Fruit fly (Drosophila melanogaster): ENCODE measurements around the gene eca.

eca gene

DNA sequence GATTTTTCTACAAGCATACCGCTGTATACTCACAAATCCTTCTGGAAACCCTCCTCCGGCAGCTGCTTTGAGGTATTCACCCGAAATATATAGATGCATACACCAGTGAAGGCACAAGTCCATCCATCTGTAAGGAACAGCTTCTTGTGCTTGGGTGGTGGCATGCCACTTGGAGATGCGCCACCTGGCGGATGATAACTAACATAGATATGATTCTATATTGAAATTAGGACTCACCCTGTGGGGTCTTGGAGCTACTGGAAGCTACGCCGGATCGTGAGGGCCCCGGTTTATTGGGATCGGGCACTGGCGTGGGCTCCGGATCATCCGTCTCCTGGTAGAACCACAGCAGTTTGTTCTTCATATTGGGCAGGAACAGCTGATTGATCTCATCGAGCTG is 12.1 kb downstream of the eca start:
- TF ChIP-seq CG16779 (tag; optimal IDR thresholded peaks at IDR 0.05) = no peak
- no peak for TF ChIP-seq Smox (GFP tag; optimal IDR thresholded peaks at IDR 0.05)
- no peak for TF ChIP-seq achi (GFP tag; optimal IDR thresholded peaks at IDR 0.05)
- no peak for TF ChIP-seq Eip75B (GFP tag; optimal IDR thresholded peaks at IDR 0.05)
- no peak for TF ChIP-seq net (GFP tag; optimal IDR thresholded peaks at IDR 0.05)
- no peak for TF ChIP-seq Blimp-1 (GFP tag; optimal IDR thresholded peaks at IDR 0.05)
- TF ChIP-seq CG9139 (GFP tag; optimal IDR thresholded peaks at IDR 0.05) = no peak
- TF ChIP-seq spab (GFP tag; optimal IDR thresholded peaks at IDR 0.05) = no peak
- no peak for TF ChIP-seq Ets21C (GFP tag; optimal IDR thresholded peaks at IDR 0.05)
- no peak for TF ChIP-seq Gug (GFP tag; IDR thresholded peaks at IDR 0.05)
- no peak for TF ChIP-seq CG31627 (GFP tag; optimal IDR thresholded peaks at IDR 0.05)
- TF ChIP-seq CG10669 (GFP tag; optimal IDR thresholded peaks at IDR 0.05) = no peak
- no peak for TF ChIP-seq pdm3 (GFP tag; optimal IDR thresholded peaks at IDR 0.05)

DNA sequence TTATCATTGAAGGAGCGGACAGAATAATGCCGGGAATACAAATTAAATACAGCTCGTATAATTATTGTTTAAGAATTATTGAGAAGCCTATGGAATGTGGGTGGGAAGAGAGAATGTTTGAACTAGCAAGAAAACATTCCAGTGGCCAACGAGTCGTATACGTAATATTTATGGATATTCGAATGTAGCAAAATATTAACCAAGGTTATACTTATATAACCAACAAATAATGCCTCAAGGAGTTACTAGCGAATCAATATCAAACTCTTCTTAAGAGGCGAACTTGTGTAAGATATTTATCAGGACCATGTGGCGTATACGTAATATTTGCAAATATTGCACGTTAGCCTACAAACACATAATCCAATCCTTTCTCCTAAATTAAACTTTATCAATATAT is 19.9 kb downstream of the eca start:
- TF ChIP-seq Ets21C (GFP tag; optimal IDR thresholded peaks at IDR 0.05) (no peak), CG34406 (GFP tag; optimal IDR thresholded peaks at IDR 0.05) (no peak), Sox102F (GFP tag; optimal IDR thresholded peaks at IDR 0.05) (no peak)

DNA sequence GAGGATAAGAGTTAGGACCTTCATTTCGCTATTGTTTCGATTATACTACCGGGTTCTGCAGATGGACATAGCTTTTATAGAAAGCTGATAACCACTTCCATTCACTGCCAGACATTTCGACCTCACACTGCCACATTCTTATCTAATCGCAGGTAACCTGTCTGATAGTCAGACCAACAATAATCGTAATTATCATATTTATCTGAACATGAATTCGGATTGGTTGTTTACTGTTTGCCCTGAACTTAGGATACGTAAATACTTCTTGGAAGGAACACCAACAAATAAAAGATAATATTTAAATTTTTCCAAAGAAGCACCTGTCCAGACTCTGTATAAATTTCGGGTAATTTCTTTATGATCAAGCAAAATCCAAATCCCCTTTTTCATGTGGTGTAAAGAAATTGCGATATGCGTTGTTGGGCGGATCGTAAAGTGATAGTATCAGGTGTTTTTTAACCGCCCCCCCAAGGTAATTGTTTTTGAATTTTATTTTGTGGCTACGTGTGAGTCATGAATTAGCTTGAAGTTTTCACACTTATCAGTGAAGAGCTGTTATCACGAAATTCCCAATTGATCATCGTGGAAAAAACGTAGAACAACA is 39.1 kb downstream of the eca start, which contains the start of gene Fst:
Fst (minus strand) TSS at position 51 of the 604 bp plus-strand sequence.
- TF ChIP-seq svp (GFP tag) (peak; percentile 1), pdm3 (GFP tag; optimal IDR thresholded peaks at IDR 0.05) (no peak), vri (GFP tag; optimal IDR thresholded peaks at IDR 0.05) (peak; percentile 40), fkh (GFP tag; optimal IDR thresholded peaks at IDR 0.05) (peak; percentile 38), CG10631 (GFP tag; optimal IDR thresholded peaks at IDR 0.05) (no peak)

DNA sequence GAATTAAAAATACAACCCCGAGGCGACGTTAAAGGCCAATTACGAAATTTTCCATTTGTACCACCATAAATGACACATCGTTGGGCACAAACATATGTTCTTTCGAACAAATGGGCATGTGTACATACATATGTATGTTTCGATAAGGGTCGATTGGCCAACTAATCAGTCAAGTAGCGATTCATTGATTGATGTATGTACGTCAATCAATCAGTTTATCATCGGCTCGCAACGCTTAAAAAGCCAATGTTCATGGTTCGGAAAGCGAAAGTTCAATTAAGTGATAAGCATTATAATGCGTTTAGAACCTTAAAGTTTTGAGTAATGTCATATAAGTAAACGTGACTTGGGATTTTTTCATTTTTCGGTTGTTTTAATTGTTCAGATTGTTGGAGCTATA is 40.7 kb downstream of the eca start:
- TF ChIP-seq CG3919 (GFP tag; optimal IDR thresholded peaks at IDR 0.05) = no peak
- TF ChIP-seq Blimp-1 (GFP tag; optimal IDR thresholded peaks at IDR 0.05) = no peak
- no peak for TF ChIP-seq dsx (GFP tag; optimal IDR thresholded peaks at IDR 0.05; ENCODE audit: poor library complexity, severe bottlenecking)
- no peak for TF ChIP-seq CG7368 (GFP tag; optimal IDR thresholded peaks at IDR 0.05)
- no peak for TF ChIP-seq OdsH (GFP tag; optimal IDR thresholded peaks at IDR 0.05)
- TF ChIP-seq Sox14 (GFP tag; optimal IDR thresholded peaks at IDR 0.05) = no peak
- no peak for TF ChIP-seq CG9139 (GFP tag; optimal IDR thresholded peaks at IDR 0.05)
- TF ChIP-seq Ets96B (tag; optimal IDR thresholded peaks at IDR 0.05) = no peak
- no peak for TF ChIP-seq dac (GFP tag; optimal IDR thresholded peaks at IDR 0.05)
- TF ChIP-seq CG1621 (tag; optimal IDR thresholded peaks at IDR 0.05) = no peak
- no peak for TF ChIP-seq salr (GFP tag; optimal IDR thresholded peaks at IDR 0.05)
- TF ChIP-seq CG11762 (GFP tag; optimal IDR thresholded peaks at IDR 0.05; ENCODE audit: insufficient read depth) = no peak

DNA sequence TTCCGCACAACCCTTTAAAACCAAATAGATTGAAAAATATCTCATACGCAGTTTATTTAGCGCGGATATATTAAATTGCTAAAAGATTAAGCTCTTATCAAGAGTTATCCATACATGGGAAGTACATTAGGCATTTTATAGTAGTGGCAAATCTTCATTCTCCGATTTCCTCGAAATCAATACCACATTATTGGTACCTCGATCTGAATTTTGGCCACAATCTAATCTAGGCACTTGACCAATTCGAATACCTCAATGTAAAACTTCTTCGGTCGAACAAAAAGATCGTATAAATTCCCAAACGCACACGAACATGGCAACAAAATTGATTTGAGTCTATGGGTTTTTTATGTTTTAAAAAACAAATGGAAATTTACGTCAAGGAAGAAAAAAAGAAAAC is 41.3 kb downstream of the eca start:
- TF ChIP-seq CG3032 (tag; optimal IDR thresholded peaks at IDR 0.05) = no peak
- no peak for TF ChIP-seq CG3919 (GFP tag; optimal IDR thresholded peaks at IDR 0.05)
- TF ChIP-seq Hr4 (GFP tag; optimal IDR thresholded peaks at IDR 0.05) = no peak
- no peak for TF ChIP-seq CG9139 (GFP tag; optimal IDR thresholded peaks at IDR 0.05)
- no peak for TF ChIP-seq esn (GFP tag; optimal IDR thresholded peaks at IDR 0.05)
- TF ChIP-seq Hr38 (GFP tag; optimal IDR thresholded peaks at IDR 0.05) = no peak
- no peak for TF ChIP-seq CG34406 (GFP tag; optimal IDR thresholded peaks at IDR 0.05)
- no peak for TF ChIP-seq net (GFP tag; optimal IDR thresholded peaks at IDR 0.05)
- no peak for TF ChIP-seq dsx (GFP tag; optimal IDR thresholded peaks at IDR 0.05; ENCODE audit: poor library complexity, severe bottlenecking)
- TF ChIP-seq CG10631 (GFP tag; optimal IDR thresholded peaks at IDR 0.05) = no peak
- no peak for TF ChIP-seq CG32006 (GFP tag; optimal IDR thresholded peaks at IDR 0.05)
- TF ChIP-seq vri (GFP tag; optimal IDR thresholded peaks at IDR 0.05) = no peak
- TF ChIP-seq CG8319 (GFP tag; optimal IDR thresholded peaks at IDR 0.05) = no peak
- no peak for TF ChIP-seq acj6 (GFP tag; optimal IDR thresholded peaks at IDR 0.05)
- TF ChIP-seq salr (GFP tag; optimal IDR thresholded peaks at IDR 0.05) = no peak
- no peak for TF ChIP-seq achi (GFP tag; optimal IDR thresholded peaks at IDR 0.05)
- no peak for TF ChIP-seq CG6163 (GFP tag; IDR thresholded peaks at IDR 0.05)
- no peak for TF ChIP-seq CG6792 (GFP tag; optimal IDR thresholded peaks at IDR 0.05)

All from whole organism, prepupa.